1 fruit fly cellular context compared by ENCODE assay signal in genomic region chr2L:3624784-3625183, dm6.
TF ChIP-seq lines count a peak whose summit lies in the region.

No protein-coding gene starts in this region.

TF ChIP-seq in whole organism, embryonic, 481 proteins besides CTCF, POLR2A, EP300 and RAD21 (continued from another document):
- TF ChIP-seq z (GFP tag; IDR thresholded peaks at IDR 0.05; lab: Robert Waterston, UW): no peak
- TF ChIP-seq CG10565 (GFP tag; optimal IDR thresholded peaks at IDR 0.05; lab: Kevin White, UChicago): no peak
- no peak for TF ChIP-seq CG13775 (GFP tag; optimal IDR thresholded peaks at IDR 0.05; lab: Kevin White, UChicago)
- no peak for TF ChIP-seq CG6683 (GFP tag; optimal IDR thresholded peaks at IDR 0.05; lab: Kevin White, UChicago)
- no peak for TF ChIP-seq CG9609 (GFP tag; optimal IDR thresholded peaks at IDR 0.05; lab: Kevin White, UChicago)
- TF ChIP-seq h (optimal IDR thresholded peaks at IDR 0.05; lab: Kevin White, UChicago): no peak
- no peak for TF ChIP-seq CG14965 (GFP tag; optimal IDR thresholded peaks at IDR 0.05; lab: Kevin White, UChicago; ENCODE audit: borderline replicate concordance)
- TF ChIP-seq CG14441 (GFP tag; IDR thresholded peaks at IDR 0.05; lab: Robert Waterston, UW): no peak
- no peak for TF ChIP-seq CG6175 (GFP tag; IDR thresholded peaks at IDR 0.05; lab: Robert Waterston, UW)
- no peak for TF ChIP-seq CG31365 (tag; optimal IDR thresholded peaks at IDR 0.05; lab: Kevin White, UChicago)
- TF ChIP-seq kni (GFP tag; optimal IDR thresholded peaks at IDR 0.05; lab: Kevin White, UChicago): no peak
- no peak for TF ChIP-seq CG43689 (GFP tag; IDR thresholded peaks at IDR 0.05; lab: Robert Waterston, UW)
- TF ChIP-seq knrl (GFP tag; IDR thresholded peaks at IDR 0.05; lab: Robert Waterston, UW; ENCODE audit: partially characterized antibody): no peak
- TF ChIP-seq CG12219 (GFP tag; optimal IDR thresholded peaks at IDR 0.05; lab: Kevin White, UChicago): no peak
- TF ChIP-seq sc (optimal IDR thresholded peaks at IDR 0.05; lab: Kevin White, UChicago): no peak
- no peak for TF ChIP-seq sc (GFP tag; optimal IDR thresholded peaks at IDR 0.05; lab: Kevin White, UChicago)
- no peak for TF ChIP-seq CG3407 (GFP tag; optimal IDR thresholded peaks at IDR 0.05; lab: Kevin White, UChicago)
- no peak for TF ChIP-seq HmgD (GFP tag; optimal IDR thresholded peaks at IDR 0.05; lab: Kevin White, UChicago)
- no peak for TF ChIP-seq Mad (GFP tag; optimal IDR thresholded peaks at IDR 0.05; lab: Kevin White, UChicago)
- no peak for TF ChIP-seq CkIIα-i1 (GFP tag; IDR thresholded peaks at IDR 0.05; lab: Robert Waterston, UW)
- no peak for TF ChIP-seq eyg (GFP tag; optimal IDR thresholded peaks at IDR 0.05; lab: Kevin White, UChicago)
